Fruit fly (Drosophila melanogaster) whole organism, embryonic: ENCODE measurements around the gene CG6048.

ENCODE experiments used
- Asciz ChIP-seq: fragments of 200-800 bp; sonication (Bioruptor generic); optimal IDR thresholded peaks from 2 replicates; lab custom pipeline; 2017; ENCODE audit warnings: missing biosample characterization, mild to moderate bottlenecking, missing genetic modification characterization, missing genetic modification reagents
- Atf6 ChIP-seq: fragments of 200-800 bp; sonication (Bioruptor generic); IDR thresholded peaks from 2 replicates; pipeline ENCODE4 v1.3.6; 2022; ENCODE audit warnings: missing biosample characterization, missing genetic modification characterization
- B-H2 ChIP-seq: fragments of 200-800 bp; sonication (Bioruptor generic); optimal IDR thresholded peaks from 2 replicates; lab custom pipeline; 2018; ENCODE audit warnings: missing biosample characterization, mild to moderate bottlenecking, missing genetic modification characterization
- CG12769 ChIP-seq: fragments of 200-800 bp; sonication (Bioruptor generic); optimal IDR thresholded peaks from 2 replicates; lab custom pipeline; 2019; ENCODE audit warnings: missing biosample characterization, mild to moderate bottlenecking, missing genetic modification characterization, moderate library complexity
- CG13894 ChIP-seq: fragments of 200-800 bp; sonication (Bioruptor generic); optimal IDR thresholded peaks from 3 replicates; lab custom pipeline; 2018; ENCODE audit warnings: missing biosample characterization, mild to moderate bottlenecking, missing genetic modification characterization, moderate library complexity
- CG14710 ChIP-seq: fragments of 200-800 bp; sonication (Bioruptor generic); optimal IDR thresholded peaks from 3 replicates; lab custom pipeline; 2019; ENCODE audit warnings: missing biosample characterization, mild to moderate bottlenecking, missing genetic modification characterization, moderate library complexity
- CG15479 ChIP-seq: fragments of 200-800 bp; sonication (Bioruptor generic); optimal IDR thresholded peaks from 3 replicates; lab custom pipeline; 2019; ENCODE audit warnings: missing biosample characterization, mild to moderate bottlenecking, missing genetic modification characterization, moderate library complexity
- CG1647 ChIP-seq: fragments of 200-800 bp; sonication (Bioruptor generic); optimal IDR thresholded peaks from 3 replicates; lab custom pipeline; 2016; ENCODE audit warnings: missing biosample characterization, missing genetic modification characterization
- CG17186 ChIP-seq: fragments of 200-800 bp; sonication (Bioruptor generic); optimal IDR thresholded peaks from 3 replicates; lab custom pipeline; 2017; ENCODE audit warnings: missing biosample characterization, missing genetic modification reagents, missing genetic modification characterization
- CG2116 ChIP-seq: fragments of 200-800 bp; sonication (Bioruptor generic); optimal IDR thresholded peaks from 3 replicates; lab custom pipeline; 2018; ENCODE audit warnings: missing biosample characterization, mild to moderate bottlenecking, missing genetic modification characterization
- CG2129 ChIP-seq: fragments of 200-800 bp; sonication (Bioruptor generic); IDR thresholded peaks from 2 replicates; pipeline ENCODE4 v1.3.6; 2022; ENCODE audit warnings: missing biosample characterization, missing genetic modification characterization; ENCODE audit not compliant: partially characterized antibody
- CG31365 ChIP-seq: fragments of 200-800 bp; sonication (Bioruptor generic); optimal IDR thresholded peaks from 2 replicates; lab custom pipeline; 2018; ENCODE audit warnings: missing biosample characterization, mild to moderate bottlenecking, missing genetic modification characterization
- CG3281 ChIP-seq: fragments of 200-800 bp; sonication (Bioruptor generic); optimal IDR thresholded peaks from 3 replicates; lab custom pipeline; 2017; ENCODE audit warnings: missing biosample characterization, mild to moderate bottlenecking, missing genetic modification characterization
- CG3995 ChIP-seq: fragments of 200-800 bp; sonication (Bioruptor generic); optimal IDR thresholded peaks from 3 replicates; lab custom pipeline; 2016; ENCODE audit warnings: missing biosample characterization, missing genetic modification characterization
- CG4424 ChIP-seq: fragments of 200-800 bp; sonication (Bioruptor generic); optimal IDR thresholded peaks from 3 replicates; lab custom pipeline; 2016; ENCODE audit warnings: missing biosample characterization, missing genetic modification characterization
- CG5953 ChIP-seq: fragments of 200-800 bp; sonication (Bioruptor generic); IDR thresholded peaks from 2 replicates; pipeline ENCODE4 v1.3.6; 2022; ENCODE audit warnings: missing biosample characterization, missing genetic modification characterization
- CG7839 ChIP-seq: fragments of 200-800 bp; sonication (Bioruptor generic); optimal IDR thresholded peaks from 3 replicates; lab custom pipeline; 2018; ENCODE audit warnings: missing biosample characterization, mild to moderate bottlenecking, missing genetic modification characterization, moderate library complexity
- CG9215 ChIP-seq: fragments of 200-800 bp; sonication (Bioruptor generic); IDR thresholded peaks from 2 replicates; pipeline ENCODE4 v1.3.6; 2022; ENCODE audit warnings: missing biosample characterization, missing genetic modification characterization
- CG9437 ChIP-seq: fragments of 200-800 bp; sonication (Bioruptor generic); optimal IDR thresholded peaks from 2 replicates; lab custom pipeline; 2018; ENCODE audit warnings: missing biosample characterization, mild to moderate bottlenecking, missing genetic modification characterization
- Camta ChIP-seq: fragments of 200-800 bp; sonication (Bioruptor generic); optimal IDR thresholded peaks from 2 replicates; lab custom pipeline; 2016; ENCODE audit warnings: missing biosample characterization, missing genetic modification characterization
- D19B ChIP-seq: fragments of 200-800 bp; sonication (Bioruptor generic); optimal IDR thresholded peaks from 2 replicates; lab custom pipeline; 2017; ENCODE audit warnings: missing biosample characterization, mild to moderate bottlenecking, missing genetic modification characterization
- HLH54F ChIP-seq: fragments of 200-800 bp; sonication (Bioruptor generic); optimal IDR thresholded peaks from 3 replicates; lab custom pipeline; 2016; ENCODE audit warnings: missing biosample characterization, missing genetic modification characterization
- Hr39 ChIP-seq: fragments of >200 bp; optimal IDR thresholded peaks from 2 replicates; lab custom pipeline; 2017
- Jarid2 ChIP-seq: fragments of 200-800 bp; sonication (Bioruptor generic); optimal IDR thresholded peaks from 3 replicates; lab custom pipeline; 2017; ENCODE audit warnings: mild to moderate bottlenecking, missing biosample characterization, missing genetic modification reagents, missing genetic modification characterization
- NFAT ChIP-seq: fragments of 200-800 bp; sonication (Bioruptor generic); IDR thresholded peaks from 2 replicates; pipeline ENCODE4 v1.3.6; 2022; ENCODE audit warnings: missing biosample characterization, missing genetic modification characterization
- Optix ChIP-seq: fragments of 200-800 bp; sonication (Bioruptor generic); IDR thresholded peaks from 3 replicates; pipeline ENCODE4 v1.3.6; 2022; ENCODE audit warnings: missing biosample characterization, missing genetic modification characterization
- PHDP ChIP-seq: fragments of 200-800 bp; sonication (Bioruptor generic); optimal IDR thresholded peaks from 3 replicates; lab custom pipeline; 2018; ENCODE audit warnings: missing biosample characterization, mild to moderate bottlenecking, missing genetic modification characterization, moderate library complexity
- Ptx1 ChIP-seq: fragments of 200-800 bp; sonication (Bioruptor generic); IDR thresholded peaks from 2 replicates; pipeline ENCODE4 v1.3.6; 2022; ENCODE audit warnings: missing biosample characterization, missing genetic modification characterization
- Sry-δ ChIP-seq: fragments of 200-800 bp; sonication (Bioruptor generic); optimal IDR thresholded peaks from 2 replicates; lab custom pipeline; 2016; ENCODE audit warnings: missing biosample characterization, missing genetic modification characterization
- Stat92E ChIP-seq, 3 experiments: fragments of >200 bp in 2 of 3; fragments of 200-800 bp in 1 of 3; sonication (Bioruptor generic) in 1 of 3; optimal IDR thresholded peaks; 2 replicates each; lab custom pipeline; 2017 to 2019; ENCODE audit warnings: missing biosample characterization in 3 of 3, missing genetic modification characterization in 3 of 3, mild to moderate bottlenecking in 1 of 3, moderate library complexity in 1 of 3
- Tbp ChIP-seq: fragments of >200 bp; optimal IDR thresholded peaks from 2 replicates; lab custom pipeline; 2018; ENCODE audit warnings: missing biosample characterization, missing genetic modification characterization
- Usf ChIP-seq: fragments of 200-800 bp; sonication (Bioruptor generic); optimal IDR thresholded peaks from 2 replicates; lab custom pipeline; 2017; ENCODE audit warnings: missing genotype, missing biosample characterization, missing genetic modification characterization
- ab ChIP-seq: fragments of 200-800 bp; sonication (Bioruptor generic); optimal IDR thresholded peaks from 2 replicates; lab custom pipeline; 2016; ENCODE audit warnings: missing biosample characterization, missing genetic modification characterization
- bigmax ChIP-seq: fragments of 200-800 bp; sonication (Bioruptor generic); optimal IDR thresholded peaks from 2 replicates; lab custom pipeline; 2018; ENCODE audit warnings: missing biosample characterization, mild to moderate bottlenecking, missing genetic modification characterization
- bowl ChIP-seq: fragments of 200-800 bp; sonication (Bioruptor generic); IDR thresholded peaks from 2 replicates; pipeline ENCODE4 v1.3.6; 2022; ENCODE audit warnings: missing biosample characterization, missing genetic modification characterization
- chinmo ChIP-seq: fragments of 200-800 bp; sonication (Bioruptor generic); IDR thresholded peaks from 4 replicates; pipeline ENCODE4 v1.3.6; 2022; ENCODE audit warnings: missing biosample characterization, missing genetic modification characterization; ENCODE audit not compliant: partially characterized antibody
- corto ChIP-seq: fragments of 200-800 bp; sonication (Bioruptor generic); optimal IDR thresholded peaks from 2 replicates; lab custom pipeline; 2016; ENCODE audit warnings: missing biosample characterization, mild to moderate bottlenecking, missing genetic modification characterization, moderate library complexity
- dimm ChIP-seq: fragments of 200-800 bp; sonication (Bioruptor generic); IDR thresholded peaks from 2 replicates; pipeline ENCODE4 v1.3.6; 2022; ENCODE audit warnings: missing biosample characterization, missing genetic modification characterization
- dmrt11E ChIP-seq: fragments of 200-800 bp; sonication (Bioruptor generic); optimal IDR thresholded peaks from 3 replicates; lab custom pipeline; 2018; ENCODE audit warnings: missing biosample characterization, mild to moderate bottlenecking, missing genetic modification characterization, moderate library complexity
- dysf ChIP-seq: fragments of 200-800 bp; sonication (Bioruptor generic); IDR thresholded peaks from 3 replicates; pipeline ENCODE4 v1.3.6; 2022; ENCODE audit warnings: missing biosample characterization, missing genetic modification characterization
- ems ChIP-seq: fragments of 200-800 bp; sonication (Bioruptor generic); optimal IDR thresholded peaks from 3 replicates; lab custom pipeline; 2016; ENCODE audit warnings: missing biosample characterization, missing genetic modification characterization
- fd3F ChIP-seq: fragments of 200-800 bp; sonication (Bioruptor generic); optimal IDR thresholded peaks from 2 replicates; lab custom pipeline; 2018; ENCODE audit warnings: missing biosample characterization, mild to moderate bottlenecking, missing genetic modification characterization, moderate library complexity
- gcm2 ChIP-seq: fragments of 200-800 bp; sonication (Bioruptor generic); optimal IDR thresholded peaks from 2 replicates; lab custom pipeline; 2016; ENCODE audit warnings: missing biosample characterization, missing genetic modification characterization
- lbe ChIP-seq: fragments of 200-800 bp; sonication (Bioruptor generic); optimal IDR thresholded peaks from 2 replicates; lab custom pipeline; 2016; ENCODE audit warnings: missing biosample characterization, mild to moderate bottlenecking, missing genetic modification characterization
- mam ChIP-seq: fragments of 200-800 bp; sonication (Bioruptor generic); optimal IDR thresholded peaks from 3 replicates; lab custom pipeline; 2016; ENCODE audit warnings: missing biosample characterization, missing genetic modification characterization
- pan ChIP-seq, 4 experiments: fragments of >200 bp in 3 of 4; fragments of 200-800 bp in 1 of 4; sonication (Bioruptor generic) in 1 of 4; optimal IDR thresholded peaks in 3 of 4; IDR thresholded peaks in 1 of 4; 2 replicates each; pipeline versions ENCODE4 v1.3.6 to Lab custom; 2017 to 2022; ENCODE audit warnings: missing biosample characterization in 2 of 4, missing genetic modification characterization in 2 of 4, mixed read lengths in 1 of 4
- pfk ChIP-seq: fragments of 200-800 bp; sonication (Bioruptor generic); optimal IDR thresholded peaks from 2 replicates; lab custom pipeline; 2018; ENCODE audit warnings: missing biosample characterization, mild to moderate bottlenecking, missing genetic modification characterization, moderate library complexity
- sens-2 ChIP-seq: fragments of 200-800 bp; sonication (Bioruptor generic); IDR thresholded peaks from 2 replicates; pipeline ENCODE4 v1.3.6; 2022; ENCODE audit warnings: missing biosample characterization, missing genetic modification characterization
- sim ChIP-seq: fragments of 200-800 bp; sonication (Bioruptor generic); IDR thresholded peaks from 2 replicates; pipeline ENCODE4 v1.3.6; 2022; ENCODE audit warnings: missing biosample characterization, missing genetic modification characterization
- ssp ChIP-seq: fragments of 200-800 bp; sonication (Bioruptor generic); IDR thresholded peaks from 2 replicates; pipeline ENCODE4 v1.3.6; 2022; ENCODE audit warnings: missing biosample characterization, missing genetic modification characterization
- unpg ChIP-seq: fragments of 200-800 bp; sonication (Bioruptor generic); optimal IDR thresholded peaks from 3 replicates; lab custom pipeline; 2018; ENCODE audit warnings: missing biosample characterization, mild to moderate bottlenecking, missing genetic modification characterization, moderate library complexity

The CG6048 gene

DNA sequence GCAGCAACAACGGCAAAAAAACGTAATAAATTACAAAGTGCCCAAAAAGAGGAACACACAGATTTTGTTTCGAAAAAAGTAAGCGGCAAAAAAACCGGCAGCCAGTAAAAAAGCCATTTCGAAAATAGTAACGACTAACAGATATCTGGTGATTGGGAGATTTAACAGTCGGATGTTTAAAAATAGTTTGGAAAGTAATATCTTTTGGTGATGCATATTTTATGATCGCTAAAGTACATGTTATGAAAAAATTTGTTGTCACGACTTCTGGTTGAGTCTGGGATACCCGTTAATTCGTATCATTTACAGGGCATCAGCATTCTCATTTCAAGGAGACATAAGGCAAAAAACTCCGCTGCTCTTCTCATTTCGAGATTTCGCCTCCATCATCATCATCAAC, 29.2 kb upstream of the CG6048 start (continued):
- no peak for TF ChIP-seq ab
- no peak for TF ChIP-seq gcm2
- TF ChIP-seq Camta, result no peak
- TF ChIP-seq fd3F, result no peak
- TF ChIP-seq dysf (GFP tag; lab: Robert Waterston, UW), result 0 out of 3 replicates have a peak, but pooled peaks have one; percentile 10
- TF ChIP-seq CG3995 (GFP tag; lab: Kevin White, UChicago), result no peak
- no peak for TF ChIP-seq dimm (GFP tag; lab: Robert Waterston, UW)
- peak; percentile 35 for TF ChIP-seq unpg (GFP tag; lab: Kevin White, UChicago)
- peak; percentile 13 for TF ChIP-seq PHDP (tag; lab: Kevin White, UChicago)
- TF ChIP-seq ssp, result no peak
- no peak for TF ChIP-seq Usf (GFP tag; lab: Kevin White, UChicago)
- TF ChIP-seq bigmax, result no peak
- TF ChIP-seq lbe (GFP tag; lab: Kevin White, UChicago), result peak; percentile 32
- TF ChIP-seq dmrt11E (tag; lab: Kevin White, UChicago), result no peak
- TF ChIP-seq Stat92E (GFP tag; optimal IDR thresholded peaks at IDR 0.05; lab: Kevin White, UChicago), result no peak
- TF ChIP-seq CG13894 (tag; lab: Kevin White, UChicago), result no peak
- no peak for TF ChIP-seq HLH54F (GFP tag; lab: Kevin White, UChicago)
- no peak for TF ChIP-seq Asciz (GFP tag; lab: Kevin White, UChicago)
- TF ChIP-seq CG4424, result peak; percentile 17
- TF ChIP-seq B-H2 (GFP tag; lab: Kevin White, UChicago), result no peak
- no peak for TF ChIP-seq Sry-δ
- peak; percentile 14 for TF ChIP-seq ems (GFP tag; lab: Kevin White, UChicago)
- TF ChIP-seq D19B (GFP tag; lab: Kevin White, UChicago), result peak; percentile 74
- no peak for TF ChIP-seq CG9437
- no peak for TF ChIP-seq CG2129 (GFP tag; lab: Robert Waterston, UW)
- TF ChIP-seq CG9215, result no peak; the same call in 1 of the 2 replicates
- no peak for TF ChIP-seq CG1647 (GFP tag; lab: Kevin White, UChicago)
- no peak for TF ChIP-seq sens-2 (GFP tag; lab: Robert Waterston, UW)
- no peak for TF ChIP-seq NFAT (GFP tag; lab: Robert Waterston, UW)
- TF ChIP-seq pan (optimal IDR thresholded peaks at IDR 0.05; lab: Kevin White, UChicago), result no peak
- no peak for TF ChIP-seq pan (GFP tag; optimal IDR thresholded peaks at IDR 0.05 in 1 of 2, IDR thresholded peaks at IDR 0.05 in 1 of 2)
- no peak for TF ChIP-seq chinmo (GFP tag; lab: Robert Waterston, UW)
- TF ChIP-seq Atf6 (GFP tag; lab: Robert Waterston, UW), result peak; percentile 54; the same call in 1 of the 2 replicates
- TF ChIP-seq Tbp (GFP tag; lab: Kevin White, UChicago), result no peak
- no peak for TF ChIP-seq pfk (GFP tag; lab: Kevin White, UChicago)
- 0 out of 3 replicates have a peak, but pooled peaks have one; percentile 21 for TF ChIP-seq Optix (GFP tag; lab: Robert Waterston, UW)
- TF ChIP-seq Ptx1 (GFP tag; lab: Robert Waterston, UW), result peak; percentile 53; the same call in 1 of the 2 replicates
- TF ChIP-seq CG14710, result no peak
- TF ChIP-seq CG5953 (GFP tag; lab: Robert Waterston, UW), result no peak
- TF ChIP-seq sim, result no peak
- TF ChIP-seq mam, result peak; percentile 53
- peak; percentile 31 for TF ChIP-seq CG12769 (tag; lab: Kevin White, UChicago)
- no peak for TF ChIP-seq CG15479 (GFP tag; lab: Kevin White, UChicago)
- no peak for TF ChIP-seq CG31365
- TF ChIP-seq Jarid2 (GFP tag; lab: Kevin White, UChicago), result no peak
- TF ChIP-seq CG7839, result peak; percentile 48
- no peak for TF ChIP-seq CG3281
- no peak for TF ChIP-seq CG2116 (GFP tag; lab: Kevin White, UChicago)
- no peak for TF ChIP-seq corto (GFP tag; lab: Kevin White, UChicago)
- TF ChIP-seq CG17186 (GFP tag; lab: Kevin White, UChicago), result no peak
- no peak for TF ChIP-seq Hr39 (lab: Kevin White, UChicago)
- TF ChIP-seq bowl, result no peak
